Fruit fly (Drosophila melanogaster) Kc167 (cell line): Measurements from ENCODE around the gene Vps26.

ENCODE experiments used
- Myc ChIP-seq: fragments of >200 bp; optimal IDR thresholded peaks from 2 replicates; lab custom pipeline; 2017; ENCODE audit warnings: missing external identifiers
- Sin3A ChIP-seq: fragments of >200 bp; optimal IDR thresholded peaks from 2 replicates; lab custom pipeline; 2018; ENCODE audit warnings: missing external identifiers
- h ChIP-seq: fragments of >200 bp; optimal IDR thresholded peaks from 3 replicates; lab custom pipeline; 2018; ENCODE audit warnings: missing external identifiers
- psq ChIP-seq: fragments of >200 bp; optimal IDR thresholded peaks from 2 replicates; lab custom pipeline; 2017; ENCODE audit warnings: missing external identifiers
- ttk ChIP-seq: sonication (Bioruptor generic); optimal IDR thresholded peaks from 2 replicates; lab custom pipeline; 2017; ENCODE audit warnings: missing external identifiers

DNA sequence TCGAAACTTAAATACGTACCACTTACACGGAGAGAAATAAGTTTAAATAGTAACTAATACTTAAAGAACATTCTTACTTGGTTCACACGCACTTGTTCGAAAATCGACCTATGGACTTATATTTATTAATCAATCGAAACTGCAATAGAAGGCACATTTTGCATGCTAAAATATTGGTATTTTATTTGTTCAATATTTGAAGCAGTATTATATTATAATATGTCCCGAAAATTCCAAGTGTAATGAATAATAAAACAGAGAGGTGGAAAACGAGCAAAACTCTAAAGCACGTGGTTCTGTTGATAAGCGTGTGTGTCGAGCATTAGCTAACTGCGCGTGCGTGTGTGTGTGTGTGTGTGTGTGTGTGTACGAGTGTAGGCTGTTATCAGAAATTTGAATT, 23.7 kb upstream of the Vps26 start:
- no peak for TF ChIP-seq h (lab: Kevin White, UChicago)
- no peak for TF ChIP-seq ttk (lab: Kevin White, UChicago)
- TF ChIP-seq psq (lab: Kevin White, UChicago), result no peak
- no peak for TF ChIP-seq Myc
- no peak for TF ChIP-seq Sin3A (lab: Kevin White, UChicago)
